Worm (Caenorhabditis elegans) whole organism, young adult: Measurements from ENCODE around the gene lon-8.

Experiments
- B0261.1 ChIP-seq: sonication (generic microtip); optimal IDR thresholded peaks from 2 replicates; lab custom pipeline; 2016; ENCODE audit warnings: mild to moderate bottlenecking, missing genetic modification characterization, moderate library complexity, missing compliant biosample characterization
- F33H1.4 ChIP-seq: fragments of 200-800 bp; sonication (Bioruptor generic); IDR thresholded peaks from 2 replicates; pipeline ENCODE4 v1.3.6; 2022; ENCODE audit warnings: missing genetic modification reagents, missing genetic modification characterization, missing compliant biosample characterization
- atf-7 ChIP-seq: sonication (generic microtip); optimal IDR thresholded peaks from 2 replicates; lab custom pipeline; 2017; ENCODE audit warnings: mild to moderate bottlenecking, missing genetic modification characterization, missing compliant biosample characterization
- ceh-27 ChIP-seq: fragments of 200-800 bp; sonication (Bioruptor generic); optimal IDR thresholded peaks from 2 replicates; lab custom pipeline; 2018; ENCODE audit warnings: mild to moderate bottlenecking, missing genetic modification characterization, moderate library complexity, missing compliant biosample characterization
- chd-7 ChIP-seq: sonication (generic microtip); optimal IDR thresholded peaks from 2 replicates; lab custom pipeline; 2016; ENCODE audit warnings: mild to moderate bottlenecking, missing genetic modification characterization, moderate library complexity, missing compliant biosample characterization
- dpl-1 ChIP-seq: fragments of 150-350 bp; optimal IDR thresholded peaks from 2 replicates; lab custom pipeline; 2014; ENCODE audit warnings: missing biosample characterization, missing genetic modification reagents, missing genetic modification characterization
- egrh-3 ChIP-seq: fragments of 200-800 bp; sonication (Bioruptor generic); IDR thresholded peaks from 2 replicates; pipeline ENCODE4 v1.3.6; 2022; ENCODE audit warnings: missing genetic modification reagents, missing genetic modification characterization, missing compliant biosample characterization
- let-607 ChIP-seq, 2 experiments: fragments of 200-800 bp in 1 of 2; sonication (Bioruptor generic) in 1 of 2; sonication (generic microtip) in 1 of 2; optimal IDR thresholded peaks; 2 replicates each; lab custom pipeline; 2016 to 2018; ENCODE audit warnings: mild to moderate bottlenecking in 2 of 2, missing compliant biosample characterization in 2 of 2, missing genetic modification characterization in 2 of 2, moderate library complexity in 2 of 2, missing genotype in 1 of 2
- lin-26 ChIP-seq: fragments of 200-800 bp; sonication (Bioruptor generic); IDR thresholded peaks from 2 replicates; pipeline ENCODE4 v1.3.6; 2022; ENCODE audit warnings: missing genetic modification reagents, missing genetic modification characterization, missing compliant biosample characterization
- lin-35 ChIP-seq, 3 experiments: fragments of 150-350 bp in 2 of 3; sonication (generic microtip) in 1 of 3; optimal IDR thresholded peaks; 2 replicates each; lab custom pipeline; 2014 to 2018; ENCODE audit warnings: missing biosample characterization in 3 of 3, missing genetic modification characterization in 3 of 3, missing genetic modification reagents in 3 of 3
- lin-40 ChIP-seq: sonication (generic microtip); optimal IDR thresholded peaks from 2 replicates; lab custom pipeline; 2016; ENCODE audit warnings: missing genetic modification characterization, mild to moderate bottlenecking, missing compliant biosample characterization, missing genotype, missing genetic modification reagents
- madf-8 ChIP-seq: fragments of 200-800 bp; sonication (Bioruptor generic); conservative IDR thresholded peaks from 2 replicates; pipeline ENCODE4 v1.3.6; 2022; ENCODE audit warnings: missing genetic modification reagents, missing genetic modification characterization, missing compliant biosample characterization
- pbrm-1 ChIP-seq: fragments of 200-800 bp; sonication (Bioruptor generic); IDR thresholded peaks from 2 replicates; pipeline ENCODE4 v1.3.6; 2022; ENCODE audit warnings: missing genetic modification reagents, missing genetic modification characterization, missing compliant biosample characterization
- rpc-1 ChIP-seq, 2 experiments: fragments of 150-350 bp in 1 of 2; sonication (generic microtip) in 1 of 2; optimal IDR thresholded peaks; 2 replicates each; lab custom pipeline; 2014 to 2018; ENCODE audit warnings: missing biosample characterization in 1 of 2, missing genetic modification characterization in 1 of 2, missing genetic modification reagents in 1 of 2, missing genotype in 1 of 2
- sdz-38 ChIP-seq: sonication (generic microtip); optimal IDR thresholded peaks from 2 replicates; lab custom pipeline; 2016; ENCODE audit warnings: missing genotype, missing genetic modification characterization, missing compliant biosample characterization
- sea-2 ChIP-seq: fragments of 200-800 bp; sonication (Bioruptor generic); IDR thresholded peaks from 2 replicates; pipeline ENCODE4 v1.3.6; 2022; ENCODE audit warnings: missing genetic modification characterization, missing compliant biosample characterization
- tbp1 ChIP-seq: fragments of 200-800 bp; sonication (Bioruptor generic); optimal IDR thresholded peaks from 2 replicates; lab custom pipeline; 2018; ENCODE audit warnings: mild to moderate bottlenecking, missing genetic modification characterization, missing compliant biosample characterization
- tlf-1 ChIP-seq: fragments of 200-800 bp; sonication (Bioruptor generic); optimal IDR thresholded peaks from 2 replicates; lab custom pipeline; 2018; ENCODE audit warnings: mild to moderate bottlenecking, missing genetic modification characterization, missing compliant biosample characterization
- zfh-2 ChIP-seq: fragments of 200-800 bp; sonication (Bioruptor generic); conservative IDR thresholded peaks from 2 replicates; pipeline ENCODE4 v1.3.6; 2022; ENCODE audit warnings: missing genetic modification reagents, missing genetic modification characterization, missing compliant biosample characterization
- ztf-18 ChIP-seq: sonication (generic microtip); optimal IDR thresholded peaks from 2 replicates; lab custom pipeline; 2016; ENCODE audit warnings: missing genotype, mild to moderate bottlenecking, missing genetic modification characterization, missing compliant biosample characterization
- ztf-28 ChIP-seq: fragments of 200-800 bp; sonication (Bioruptor generic); IDR thresholded peaks from 2 replicates; pipeline ENCODE4 v1.3.6; 2022; ENCODE audit warnings: missing genetic modification reagents, missing genetic modification characterization, missing compliant biosample characterization

lon-8 gene

DNA sequence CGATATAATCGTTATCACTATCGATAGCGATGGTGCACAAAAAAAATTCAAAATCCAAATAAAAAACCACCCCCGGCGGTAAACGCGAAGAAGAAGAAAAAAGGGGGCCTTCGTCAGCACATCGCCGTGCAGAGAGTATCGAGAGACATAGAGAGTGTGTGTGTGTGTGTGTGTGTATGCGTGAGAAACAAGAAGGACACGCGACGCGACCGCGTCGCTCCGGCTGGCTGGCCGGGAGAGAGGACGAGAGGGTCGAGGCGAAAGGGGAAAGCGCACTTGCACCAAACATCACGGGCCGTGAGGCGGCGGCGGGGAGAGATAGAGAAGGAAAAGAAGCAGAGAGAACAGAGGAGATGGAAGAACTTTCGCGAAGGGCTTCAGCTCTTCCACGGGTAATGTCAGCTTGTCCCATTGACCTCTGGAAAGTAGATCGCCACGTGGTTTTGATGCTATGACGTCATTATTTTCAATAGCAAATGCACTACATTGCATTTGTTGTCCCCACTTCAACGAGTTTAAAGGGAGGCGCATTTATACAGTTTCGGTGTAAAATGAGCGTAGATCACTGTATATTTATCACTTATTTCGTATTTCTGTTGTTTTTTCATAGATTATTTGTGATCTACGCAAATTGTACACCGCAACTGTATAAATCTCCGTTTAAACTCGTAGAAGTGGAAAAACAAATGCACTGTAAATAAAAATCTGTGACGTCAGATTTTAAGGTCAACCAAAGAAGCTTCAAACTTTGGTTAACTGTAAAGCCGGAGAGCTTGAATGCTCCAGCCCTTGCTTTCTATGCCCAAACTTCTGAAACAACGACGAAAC lies 49.8 kb downstream of the lon-8 start, which contains the start of gene Y59A8B.24 (continued):
- TF ChIP-seq tlf-1 (GFP tag; lab: Kevin White, UChicago) (peak; percentile 62), atf-7 (peak; percentile 89), sdz-38 (tag; lab: Kevin White, UChicago) (no peak), madf-8 (no peak)

DNA sequence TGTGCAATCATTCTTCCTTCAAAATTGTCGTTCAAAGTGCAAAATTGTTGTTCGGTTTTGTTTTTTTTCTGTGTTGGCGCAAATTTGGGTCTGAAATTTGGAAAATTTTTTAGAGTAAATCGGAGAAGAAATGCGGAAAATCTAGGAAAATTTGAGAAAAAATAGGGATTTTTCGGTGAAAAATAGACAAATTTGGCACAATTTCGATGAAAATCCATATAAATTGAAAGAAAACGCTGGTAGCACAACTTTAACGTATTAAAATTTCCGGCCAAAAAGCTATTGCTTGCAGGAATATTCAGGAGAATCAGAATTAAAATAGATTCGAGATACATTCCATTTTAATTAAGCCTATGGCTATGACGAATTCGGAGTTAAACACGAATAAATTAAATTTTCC lies 52.1 kb downstream of the lon-8 start, which contains the start of gene dpy-21:
Gene dpy-21 (minus strand): TSS at position 101 of the 400 bp plus-strand sequence.
- TF ChIP-seq dpl-1 (GFP tag; lab: Kevin White, UChicago) = no peak
- no peak for TF ChIP-seq chd-7 (tag; lab: Kevin White, UChicago)
- no peak for TF ChIP-seq sea-2
- no peak for TF ChIP-seq lin-35 (GFP tag; optimal IDR thresholded peaks at IDR 0.05; lab: Kevin White, UChicago)
- no peak for TF ChIP-seq ceh-27 (GFP tag; lab: Kevin White, UChicago)
- no peak for TF ChIP-seq F33H1.4 (GFP tag; lab: Robert Waterston, UW)

DNA sequence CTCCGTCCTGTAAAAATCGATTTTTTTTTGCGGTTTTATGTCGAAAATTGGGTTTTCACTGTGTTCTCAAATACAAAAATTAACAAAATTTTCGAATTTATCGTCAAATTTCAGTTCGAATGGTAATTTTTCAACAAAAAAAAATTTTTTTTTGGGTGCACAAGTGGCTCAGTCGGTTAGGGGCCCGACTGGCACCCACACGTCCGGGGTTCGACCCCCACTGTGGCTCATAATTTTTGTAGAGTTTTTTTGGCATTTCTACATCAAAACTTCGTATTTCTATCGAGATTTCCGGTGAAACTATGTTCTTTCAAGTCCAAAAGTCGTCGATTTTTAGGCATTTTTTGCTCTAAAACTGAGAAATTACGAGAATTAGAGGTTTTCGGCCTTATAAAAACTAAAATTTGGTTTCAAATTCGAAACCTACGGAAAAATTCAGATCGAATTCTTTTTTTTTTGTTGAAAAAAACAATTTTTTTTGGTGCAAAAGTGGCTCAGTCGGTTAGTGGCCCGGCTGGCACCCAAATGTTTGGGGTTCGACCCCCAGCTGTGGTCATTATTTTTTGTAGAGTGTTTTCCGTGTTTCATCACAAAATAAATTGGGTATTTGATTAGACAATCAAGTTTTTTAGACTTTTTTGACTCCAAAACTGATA lies 53.0 kb downstream of the lon-8 start:
- TF ChIP-seq rpc-1 (optimal IDR thresholded peaks at IDR 0.05; lab: Kevin White, UChicago) (no peak), rpc-1 (tag; optimal IDR thresholded peaks at IDR 0.05; lab: Kevin White, UChicago) (peak; percentile 66), let-607 (tag; optimal IDR thresholded peaks at IDR 0.05; lab: Kevin White, UChicago) (no peak), B0261.1 (peak; percentile 32), tbp1 (GFP tag; lab: Kevin White, UChicago) (peak; percentile 56)

DNA sequence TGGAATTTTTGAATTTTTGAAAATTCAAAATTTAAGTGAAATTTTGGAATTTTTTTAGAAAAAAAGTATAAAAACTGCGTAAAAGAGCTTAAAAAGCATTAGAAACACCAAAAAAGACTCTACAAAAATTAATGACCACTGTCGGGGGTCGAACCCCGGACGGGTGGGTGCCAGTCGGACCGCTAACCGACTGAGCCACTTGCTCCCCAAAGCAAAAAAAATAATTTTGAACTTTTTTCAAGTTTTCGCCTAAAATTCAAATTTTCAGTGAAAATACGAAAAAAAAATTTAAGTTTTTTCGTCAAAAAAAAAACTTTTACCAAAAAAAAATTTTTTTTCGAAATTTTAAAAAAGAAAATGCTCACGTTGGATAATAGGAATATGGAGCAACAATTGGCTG lies 53.9 kb downstream of the lon-8 start:
- TF ChIP-seq tbp1 (GFP tag; lab: Kevin White, UChicago) = peak; percentile 73
- no peak for TF ChIP-seq pbrm-1 (GFP tag; lab: Robert Waterston, UW)
- no peak for TF ChIP-seq rpc-1 (optimal IDR thresholded peaks at IDR 0.05; lab: Kevin White, UChicago)
- peak; percentile 63 for TF ChIP-seq rpc-1 (tag; optimal IDR thresholded peaks at IDR 0.05; lab: Kevin White, UChicago)

- peak; percentile 56; the same call in 1 of the 2 replicates for TF ChIP-seq egrh-3 (GFP tag; lab: Robert Waterston, UW)
- 0 out of 2 replicates have a peak, but pooled peaks have one; percentile 12 for TF ChIP-seq lin-26
- TF ChIP-seq lin-40 (tag; lab: Kevin White, UChicago) = no peak
- no peak for TF ChIP-seq ztf-18 (tag; lab: Kevin White, UChicago)
- TF ChIP-seq ztf-28 = no peak
- 0 out of 2 replicates have a peak, but pooled peaks have one; percentile 6 for TF ChIP-seq zfh-2
- TF ChIP-seq, all 124 proteins: peak for 3
Measured at ce11 chrV:17945460-17945859, 55.7 kb downstream of the lon-8 start.
